Fruit fly (Drosophila melanogaster) whole organism: ENCODE results near the gene CG14717.

Source experiments
- CG8478 ChIP-seq: fragments of >200 bp; optimal IDR thresholded peaks from 2 replicates; lab custom pipeline; 2018; ENCODE audit warnings: inconsistent platforms
- Dll ChIP-seq: fragments of >200 bp; optimal IDR thresholded peaks from 2 replicates; lab custom pipeline; 2017
- EcR ChIP-seq, 2 experiments: fragments of >200 bp; optimal IDR thresholded peaks; 2 replicates each; lab custom pipeline; 2017; ENCODE audit warnings: missing biosample characterization in 2 of 2, missing genetic modification characterization in 2 of 2, missing genetic modification reagents in 2 of 2
- pan ChIP-seq: fragments of >200 bp; optimal IDR thresholded peaks from 2 replicates; lab custom pipeline; 2017
- psq ChIP-seq: fragments of >200 bp; optimal IDR thresholded peaks from 2 replicates; lab custom pipeline; 2017
- usp ChIP-seq: fragments of >200 bp; optimal IDR thresholded peaks from 2 replicates; lab custom pipeline; 2017; ENCODE audit warnings: missing biosample characterization, missing genetic modification characterization, mixed read lengths

Gene CG14717

dm6 chr3R:11662617-11663016 is 33.7 kb upstream of the CG14717 start:
- no peak for TF ChIP-seq usp
- no peak for TF ChIP-seq psq (lab: Kevin White, UChicago)
- no peak for TF ChIP-seq EcR (GFP tag; optimal IDR thresholded peaks at IDR 0.05; lab: Kevin White, UChicago)
- no peak for TF ChIP-seq pan (lab: Kevin White, UChicago)
- no peak for TF ChIP-seq Dll (lab: Kevin White, UChicago)
- TF ChIP-seq CG8478 (lab: Kevin White, UChicago) = no peak

- TF ChIP-seq pan (lab: Kevin White, UChicago) (no peak), CG8478 (lab: Kevin White, UChicago) (no peak), usp (no peak), Dll (lab: Kevin White, UChicago) (no peak), EcR (GFP tag; optimal IDR thresholded peaks at IDR 0.05; lab: Kevin White, UChicago) (no peak), psq (lab: Kevin White, UChicago) (no peak)
Measured at dm6 chr3R:11663441-11663840, 32.9 kb upstream of the CG14717 start.

- TF ChIP-seq pan (lab: Kevin White, UChicago) (no peak), EcR (GFP tag; optimal IDR thresholded peaks at IDR 0.05; lab: Kevin White, UChicago) (no peak), Dll (lab: Kevin White, UChicago) (no peak)
Measured at dm6 chr3R:11665508-11665907, 30.8 kb upstream of the CG14717 start.

- TF ChIP-seq pan (lab: Kevin White, UChicago) (no peak), CG8478 (lab: Kevin White, UChicago) (no peak), Dll (lab: Kevin White, UChicago) (no peak), EcR (GFP tag; optimal IDR thresholded peaks at IDR 0.05; lab: Kevin White, UChicago) (no peak), usp (no peak), psq (lab: Kevin White, UChicago) (no peak)
Measured at dm6 chr3R:11665925-11666687, 30.2 kb upstream of the CG14717 start.

dm6 chr3R:11669017-11669953 is 27.0 kb upstream of the CG14717 start:
- no peak for TF ChIP-seq usp
- TF ChIP-seq EcR (GFP tag; optimal IDR thresholded peaks at IDR 0.05; lab: Kevin White, UChicago) = no peak
- TF ChIP-seq psq (lab: Kevin White, UChicago) = no peak
- TF ChIP-seq pan (lab: Kevin White, UChicago) = no peak
- TF ChIP-seq Dll (lab: Kevin White, UChicago) = no peak
- TF ChIP-seq CG8478 (lab: Kevin White, UChicago) = no peak

- TF ChIP-seq usp = no peak
- TF ChIP-seq Dll (lab: Kevin White, UChicago) = no peak
Measured at dm6 chr3R:11669954-11670347, 26.4 kb upstream of the CG14717 start.

- no peak for TF ChIP-seq psq (lab: Kevin White, UChicago)
- no peak for TF ChIP-seq pan (lab: Kevin White, UChicago)
- TF ChIP-seq Dll (lab: Kevin White, UChicago) = no peak
- no peak for TF ChIP-seq EcR (GFP tag; optimal IDR thresholded peaks at IDR 0.05; lab: Kevin White, UChicago)
- TF ChIP-seq usp = no peak
- TF ChIP-seq CG8478 (lab: Kevin White, UChicago) = no peak
Measured at dm6 chr3R:11670888-11671287, 25.4 kb upstream of the CG14717 start.

dm6 chr3R:11671784-11672183 is 24.5 kb upstream of the CG14717 start:
- no peak for TF ChIP-seq Dll (lab: Kevin White, UChicago)
- no peak for TF ChIP-seq psq (lab: Kevin White, UChicago)
- no peak for TF ChIP-seq EcR (GFP tag; optimal IDR thresholded peaks at IDR 0.05; lab: Kevin White, UChicago)
- no peak for TF ChIP-seq usp
- TF ChIP-seq CG8478 (lab: Kevin White, UChicago) = no peak
- TF ChIP-seq pan (lab: Kevin White, UChicago) = no peak

- TF ChIP-seq psq (lab: Kevin White, UChicago) (no peak), CG8478 (lab: Kevin White, UChicago) (no peak), EcR (GFP tag; optimal IDR thresholded peaks at IDR 0.05; lab: Kevin White, UChicago) (no peak), usp (no peak), Dll (lab: Kevin White, UChicago) (no peak), pan (lab: Kevin White, UChicago) (no peak)
Measured at dm6 chr3R:11673955-11674663, 22.2 kb upstream of the CG14717 start, which contains the start of gene CG14715. CG14715 (plus strand) TSS chr3R:11674221.

- no peak for TF ChIP-seq CG8478 (lab: Kevin White, UChicago)
- TF ChIP-seq usp = no peak
- TF ChIP-seq psq (lab: Kevin White, UChicago) = no peak
- TF ChIP-seq Dll (lab: Kevin White, UChicago) = no peak
- TF ChIP-seq EcR (GFP tag; optimal IDR thresholded peaks at IDR 0.05; lab: Kevin White, UChicago) = no peak
- no peak for TF ChIP-seq pan (lab: Kevin White, UChicago)
Measured at dm6 chr3R:11678016-11678415, 18.3 kb upstream of the CG14717 start, which contains the start of gene CG18476. CG18476 (minus strand) TSS chr3R:11678116.

dm6 chr3R:11679513-11679912 is 16.8 kb upstream of the CG14717 start, which contains the start of the genes Taf12 and Ho:
Taf12 (minus strand) TSS chr3R:11679690.
Ho (plus strand) TSS chr3R:11679743.
- TF ChIP-seq Dll (lab: Kevin White, UChicago) (no peak), pan (lab: Kevin White, UChicago) (no peak), usp (no peak), EcR (GFP tag; optimal IDR thresholded peaks at IDR 0.05; lab: Kevin White, UChicago) (no peak), psq (lab: Kevin White, UChicago) (no peak), CG8478 (lab: Kevin White, UChicago) (no peak)
